Fruit fly (Drosophila melanogaster): ENCODE results near the gene SLIRP2.

The SLIRP2 gene

dm6 chr3R:8684328-8685177 is 33.7 kb downstream of the SLIRP2 start, which contains the start of gene CG44227:
TSS of gene CG44227 (minus strand) at chr3R:8685176.
- TF ChIP-seq fd96Ca (GFP tag; IDR thresholded peaks at IDR 0.05), result no peak
- TF ChIP-seq Snoo (tag; optimal IDR thresholded peaks at IDR 0.05), result no peak
- TF ChIP-seq CG17806 (tag; optimal IDR thresholded peaks at IDR 0.05), result no peak
- no peak for TF ChIP-seq gl (tag; optimal IDR thresholded peaks at IDR 0.05)
- TF ChIP-seq CG4496 (GFP tag; IDR thresholded peaks at IDR 0.05), result no peak

dm6 chr3R:8686446-8686845 is 35.6 kb downstream of the SLIRP2 start:
- no peak for TF ChIP-seq CG9948 (tag; optimal IDR thresholded peaks at IDR 0.05)
- TF ChIP-seq gl (tag; optimal IDR thresholded peaks at IDR 0.05), result no peak
- no peak for TF ChIP-seq CG12605 (GFP tag; IDR thresholded peaks at IDR 0.05)
- no peak for TF ChIP-seq EcR (GFP tag; optimal IDR thresholded peaks at IDR 0.05)
- TF ChIP-seq CG10348 (GFP tag; IDR thresholded peaks at IDR 0.05), result no peak
- TF ChIP-seq CG8301 (tag; optimal IDR thresholded peaks at IDR 0.05), result no peak
- TF ChIP-seq CG4496 (GFP tag; IDR thresholded peaks at IDR 0.05), result no peak
- no peak for TF ChIP-seq CG8159 (tag; optimal IDR thresholded peaks at IDR 0.05)
- no peak for TF ChIP-seq Pif1B (GFP tag; optimal IDR thresholded peaks at IDR 0.05)
- no peak for TF ChIP-seq CG15710 (tag; optimal IDR thresholded peaks at IDR 0.05)
- TF ChIP-seq CG13204 (GFP tag; optimal IDR thresholded peaks at IDR 0.05), result no peak
- TF ChIP-seq CG32121 (GFP tag; IDR thresholded peaks at IDR 0.05), result no peak
- no peak for TF ChIP-seq CG14655 (GFP tag; optimal IDR thresholded peaks at IDR 0.05)
- TF ChIP-seq CG34367 (tag; optimal IDR thresholded peaks at IDR 0.05), result no peak
- TF ChIP-seq rn (GFP tag; IDR thresholded peaks at IDR 0.05), result no peak
- no peak for TF ChIP-seq Pif1A (GFP tag; optimal IDR thresholded peaks at IDR 0.05)
- TF ChIP-seq fd96Ca (GFP tag; IDR thresholded peaks at IDR 0.05), result no peak
- TF ChIP-seq Ets98B (GFP tag; IDR thresholded peaks at IDR 0.05), result no peak

dm6 chr3R:8694110-8694826 is 43.4 kb downstream of the SLIRP2 start:
- TF ChIP-seq CG32121 (GFP tag; IDR thresholded peaks at IDR 0.05) (peak; percentile 94; the same call in 1 of the 2 replicates), CG12605 (GFP tag; IDR thresholded peaks at IDR 0.05) (peak; percentile 99), CG15710 (tag; optimal IDR thresholded peaks at IDR 0.05) (peak; percentile 79), Ets98B (GFP tag; IDR thresholded peaks at IDR 0.05) (peak; percentile 96), Pif1B (GFP tag; optimal IDR thresholded peaks at IDR 0.05) (peak; percentile 87), rn (GFP tag; IDR thresholded peaks at IDR 0.05) (peak; percentile 84), CG8159 (tag; optimal IDR thresholded peaks at IDR 0.05) (peak; percentile 85), gl (tag; optimal IDR thresholded peaks at IDR 0.05) (peak; percentile 94), CG17806 (tag; optimal IDR thresholded peaks at IDR 0.05) (no peak), CG9948 (tag; optimal IDR thresholded peaks at IDR 0.05) (no peak), CG4496 (GFP tag; IDR thresholded peaks at IDR 0.05) (peak; percentile 99; the same call in 2 of the 3 replicates), CG14655 (GFP tag; optimal IDR thresholded peaks at IDR 0.05) (peak; percentile 83), CG13204 (GFP tag; optimal IDR thresholded peaks at IDR 0.05) (peak; percentile 86), CG34367 (tag; optimal IDR thresholded peaks at IDR 0.05) (peak; percentile 84), Pif1A (GFP tag; optimal IDR thresholded peaks at IDR 0.05) (peak; percentile 92), CG8301 (tag; optimal IDR thresholded peaks at IDR 0.05) (no peak), fd96Ca (GFP tag; IDR thresholded peaks at IDR 0.05) (peak; percentile 94), CG10348 (GFP tag; IDR thresholded peaks at IDR 0.05) (no peak)

dm6 chr3R:8697772-8698259 is 46.9 kb downstream of the SLIRP2 start, which contains the start of gene hb:
TSS of gene hb (minus strand) at chr3R:8697822.
- no peak for TF ChIP-seq CG4496 (GFP tag; IDR thresholded peaks at IDR 0.05)
- no peak for TF ChIP-seq CG34367 (tag; optimal IDR thresholded peaks at IDR 0.05)
- no peak for TF ChIP-seq CG14655 (GFP tag; optimal IDR thresholded peaks at IDR 0.05)
- TF ChIP-seq Snoo (tag; optimal IDR thresholded peaks at IDR 0.05), result no peak
- TF ChIP-seq rn (GFP tag; IDR thresholded peaks at IDR 0.05), result no peak
- TF ChIP-seq Pif1A (GFP tag; optimal IDR thresholded peaks at IDR 0.05), result no peak
- TF ChIP-seq D1 (tag; optimal IDR thresholded peaks at IDR 0.05), result no peak
- TF ChIP-seq CG13204 (GFP tag; optimal IDR thresholded peaks at IDR 0.05), result no peak
- TF ChIP-seq CG10348 (GFP tag; IDR thresholded peaks at IDR 0.05), result no peak
- no peak; the same call in 1 of the 2 replicates for TF ChIP-seq CG12605 (GFP tag; IDR thresholded peaks at IDR 0.05)
- TF ChIP-seq gl (tag; optimal IDR thresholded peaks at IDR 0.05), result no peak
- TF ChIP-seq CG8301 (tag; optimal IDR thresholded peaks at IDR 0.05), result no peak
- TF ChIP-seq Pif1B (GFP tag; optimal IDR thresholded peaks at IDR 0.05), result no peak
- TF ChIP-seq CG32121 (GFP tag; IDR thresholded peaks at IDR 0.05), result no peak

DNA sequence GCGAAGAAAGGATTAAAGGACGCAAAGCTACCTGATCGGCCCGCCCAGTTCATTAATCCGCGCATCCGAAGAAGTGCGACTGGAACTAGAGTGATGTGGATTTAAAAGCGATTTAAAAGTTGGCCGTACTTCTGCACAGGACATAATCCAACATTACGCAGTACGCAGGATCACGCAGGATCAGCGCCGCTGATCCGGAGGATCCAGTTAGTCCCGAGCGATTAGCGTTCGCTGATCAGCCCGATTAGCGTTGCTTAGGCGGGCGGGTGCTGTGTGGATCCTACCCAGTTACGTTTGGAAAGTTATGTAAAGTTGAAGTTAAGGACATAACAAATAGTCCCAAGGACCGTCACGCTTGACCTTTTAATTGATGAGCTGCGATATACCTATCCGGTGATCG is 48.3 kb downstream of the SLIRP2 start:
- no peak for TF ChIP-seq Ets98B (GFP tag; IDR thresholded peaks at IDR 0.05)
- no peak for TF ChIP-seq CG4496 (GFP tag; IDR thresholded peaks at IDR 0.05)
- TF ChIP-seq CG17806 (tag; optimal IDR thresholded peaks at IDR 0.05), result no peak
- no peak for TF ChIP-seq CG15710 (tag; optimal IDR thresholded peaks at IDR 0.05)
- no peak for TF ChIP-seq rn (GFP tag; IDR thresholded peaks at IDR 0.05)

- TF ChIP-seq CG4496 (GFP tag; IDR thresholded peaks at IDR 0.05), result no peak
- no peak for TF ChIP-seq fd96Ca (GFP tag; IDR thresholded peaks at IDR 0.05)
- no peak for TF ChIP-seq CG8159 (tag; optimal IDR thresholded peaks at IDR 0.05)
- no peak for TF ChIP-seq CG14655 (GFP tag; optimal IDR thresholded peaks at IDR 0.05)
- TF ChIP-seq CG32121 (GFP tag; IDR thresholded peaks at IDR 0.05), result no peak
- TF ChIP-seq Snoo (tag; optimal IDR thresholded peaks at IDR 0.05), result no peak
- no peak for TF ChIP-seq EcR (GFP tag; optimal IDR thresholded peaks at IDR 0.05)
- TF ChIP-seq Pif1A (GFP tag; optimal IDR thresholded peaks at IDR 0.05), result no peak
- TF ChIP-seq CG34367 (tag; optimal IDR thresholded peaks at IDR 0.05), result no peak
- no peak for TF ChIP-seq CG12605 (GFP tag; IDR thresholded peaks at IDR 0.05)
- TF ChIP-seq gl (tag; optimal IDR thresholded peaks at IDR 0.05), result no peak
- no peak for TF ChIP-seq Pif1B (GFP tag; optimal IDR thresholded peaks at IDR 0.05)
- no peak for TF ChIP-seq D1 (tag; optimal IDR thresholded peaks at IDR 0.05)
- TF ChIP-seq CG13204 (GFP tag; optimal IDR thresholded peaks at IDR 0.05), result no peak
- no peak for TF ChIP-seq CG8301 (tag; optimal IDR thresholded peaks at IDR 0.05)
- TF ChIP-seq CG17806 (tag; optimal IDR thresholded peaks at IDR 0.05), result no peak
- TF ChIP-seq CG15710 (tag; optimal IDR thresholded peaks at IDR 0.05), result no peak
- TF ChIP-seq CG10348 (GFP tag; IDR thresholded peaks at IDR 0.05), result no peak
- no peak for TF ChIP-seq rn (GFP tag; IDR thresholded peaks at IDR 0.05)
These were observed 49.8 kb downstream of the SLIRP2 start for dm6 chr3R:8700660-8701059.
